Worm (Caenorhabditis elegans) whole organism, young adult: ENCODE results near the gene kcc-2.

ENCODE experiments used
- D2030.7 ChIP-seq: fragments of 200-800 bp; sonication (Bioruptor generic); IDR thresholded peaks from 2 replicates; pipeline ENCODE4 v1.3.6; 2022; ENCODE audit warnings: missing genetic modification reagents, missing genetic modification characterization, missing compliant biosample characterization
- F49E8.2 ChIP-seq: sonication (generic microtip); optimal IDR thresholded peaks from 3 replicates; lab custom pipeline; 2017; ENCODE audit warnings: missing genetic modification characterization, mild to moderate bottlenecking, missing compliant biosample characterization, antibody characterized with exemption, moderate library complexity; ENCODE audit not compliant: insufficient read depth
- F57A8.1 ChIP-seq: fragments of 200-800 bp; sonication (Bioruptor generic); optimal IDR thresholded peaks from 2 replicates; lab custom pipeline; 2018; ENCODE audit warnings: mild to moderate bottlenecking, missing genetic modification characterization, moderate library complexity, missing compliant biosample characterization
- Y79H2A.3 ChIP-seq: fragments of 200-800 bp; sonication (Bioruptor generic); conservative IDR thresholded peaks from 2 replicates; pipeline ENCODE4 v1.3.6; 2022; ENCODE audit warnings: missing genetic modification reagents, missing genetic modification characterization, missing compliant biosample characterization
- ama-1 ChIP-seq, 3 experiments: fragments of 150-350 bp in 1 of 3; sonication (generic microtip) in 2 of 3; optimal IDR thresholded peaks; 2 replicates each; lab custom pipeline; 2014 to 2018; ENCODE audit warnings: missing biosample characterization in 2 of 3, missing genetic modification characterization in 2 of 3, missing genetic modification reagents in 2 of 3
- atf-7 ChIP-seq: sonication (generic microtip); optimal IDR thresholded peaks from 2 replicates; lab custom pipeline; 2017; ENCODE audit warnings: mild to moderate bottlenecking, missing genetic modification characterization, missing compliant biosample characterization
- lsy-27 ChIP-seq: sonication (generic microtip); optimal IDR thresholded peaks from 2 replicates; lab custom pipeline; 2017; ENCODE audit warnings: missing genetic modification characterization, mild to moderate bottlenecking, missing compliant biosample characterization, antibody characterized with exemption, missing genotype, borderline replicate concordance; ENCODE audit not compliant: insufficient read depth
- madf-8 ChIP-seq: fragments of 200-800 bp; sonication (Bioruptor generic); conservative IDR thresholded peaks from 2 replicates; pipeline ENCODE4 v1.3.6; 2022; ENCODE audit warnings: missing genetic modification reagents, missing genetic modification characterization, missing compliant biosample characterization
- pbrm-1 ChIP-seq: fragments of 200-800 bp; sonication (Bioruptor generic); IDR thresholded peaks from 2 replicates; pipeline ENCODE4 v1.3.6; 2022; ENCODE audit warnings: missing genetic modification reagents, missing genetic modification characterization, missing compliant biosample characterization
- pha-4 ChIP-seq: fragments of 150-350 bp; sonication (generic microtip); optimal IDR thresholded peaks from 2 replicates; lab custom pipeline; 2014; ENCODE audit warnings: missing biosample characterization, missing genetic modification reagents, missing genetic modification characterization
- snpc-3.4 ChIP-seq: sonication (generic microtip); optimal IDR thresholded peaks from 2 replicates; lab custom pipeline; 2017; ENCODE audit warnings: missing genetic modification characterization, mild to moderate bottlenecking, missing compliant biosample characterization, antibody characterized with exemption, moderate library complexity, missing genotype, missing genetic modification reagents
- xnd-1 ChIP-seq: sonication (generic microtip); optimal IDR thresholded peaks from 2 replicates; lab custom pipeline; 2016; ENCODE audit warnings: missing genotype, missing genetic modification reagents, missing genetic modification characterization, missing compliant biosample characterization

ce11 chrIV:6047164-6047727 is 6.5 kb downstream of the kcc-2 start:
- TF ChIP-seq F57A8.1 (GFP tag; lab: Kevin White, UChicago) (no peak), snpc-3.4 (tag; lab: Kevin White, UChicago) (no peak), madf-8 (GFP tag; lab: Robert Waterston, UW) (no peak), pbrm-1 (GFP tag; lab: Robert Waterston, UW) (no peak), Y79H2A.3 (no peak), pha-4 (tag; lab: Kevin White, UChicago) (no peak), ama-1 (optimal IDR thresholded peaks at IDR 0.05; lab: Kevin White, UChicago) (no peak), ama-1 (GFP tag; optimal IDR thresholded peaks at IDR 0.05; lab: Kevin White, UChicago) (no peak), lsy-27 (no peak), D2030.7 (GFP tag; lab: Robert Waterston, UW) (no peak), xnd-1 (tag; lab: Kevin White, UChicago) (no peak), F49E8.2 (tag; lab: Kevin White, UChicago) (no peak), atf-7 (tag; lab: Kevin White, UChicago) (no peak)
